Worm (Caenorhabditis elegans): Measurements from ENCODE around the gene nipa-1.
A peak's percentile ranks its signal among the peaks of the same experiment; 100 is the strongest.

Gene nipa-1

ce11 chrIII:3067909-3068455 is 58.9 kb downstream of the nipa-1 start, which contains the start of gene ubl-1:
ubl-1 (plus strand) TSS chrIII:3068310.
- TF ChIP-seq nhr-25 (tag; optimal IDR thresholded peaks at IDR 0.05) (peak; percentile 88), nhr-67 (tag; optimal IDR thresholded peaks at IDR 0.05) (no peak), nhr-23 (tag; optimal IDR thresholded peaks at IDR 0.05) (peak; percentile 93), ztf-11 (tag; optimal IDR thresholded peaks at IDR 0.05) (no peak), nhr-43 (tag; optimal IDR thresholded peaks at IDR 0.05; ENCODE audit: poor library complexity, severe bottlenecking) (peak; percentile 61), pqm-1 (tag; optimal IDR thresholded peaks at IDR 0.05) (peak; percentile 24), ceh-28 (tag; optimal IDR thresholded peaks at IDR 0.05) (peak; percentile 64), egl-5 (tag; optimal IDR thresholded peaks at IDR 0.05) (peak; percentile 60), skn-1 (tag; optimal IDR thresholded peaks at IDR 0.05) (peak; percentile 69), ZK546.5 (tag; optimal IDR thresholded peaks at IDR 0.05) (peak; percentile 89), unc-62 (GFP tag; optimal IDR thresholded peaks at IDR 0.05) (no peak), nhr-76 (tag; optimal IDR thresholded peaks at IDR 0.05) (no peak), lin-15B (tag; optimal IDR thresholded peaks at IDR 0.05) (peak; percentile 98), hmg-11 (tag; optimal IDR thresholded peaks at IDR 0.05) (peak; percentile 27), eor-1 (tag; optimal IDR thresholded peaks at IDR 0.05) (no peak), snpc-4 (tag; optimal IDR thresholded peaks at IDR 0.05) (peak; percentile 85), nhr-12 (tag; optimal IDR thresholded peaks at IDR 0.05) (no peak), egl-27 (tag; optimal IDR thresholded peaks at IDR 0.05) (peak; percentile 8), fos-1 (tag; optimal IDR thresholded peaks at IDR 0.05) (no peak), aly-2 (tag; optimal IDR thresholded peaks at IDR 0.05) (no peak), daf-12 (tag; optimal IDR thresholded peaks at IDR 0.05) (no peak), fkh-10 (GFP tag; optimal IDR thresholded peaks at IDR 0.05) (peak; percentile 77), nfya-1 (tag; optimal IDR thresholded peaks at IDR 0.05; ENCODE audit: insufficient read depth) (peak; percentile 97), sea-2 (GFP tag; optimal IDR thresholded peaks at IDR 0.05) (no peak), elt-1 (tag; optimal IDR thresholded peaks at IDR 0.05) (peak; percentile 45), mdl-1 (tag; optimal IDR thresholded peaks at IDR 0.05) (no peak), ztf-4 (tag; optimal IDR thresholded peaks at IDR 0.05) (peak; percentile 17), R02D3.7 (tag; optimal IDR thresholded peaks at IDR 0.05) (peak; percentile 81), nhr-77 (tag; optimal IDR thresholded peaks at IDR 0.05) (peak; percentile 54), nhr-11 (tag; optimal IDR thresholded peaks at IDR 0.05) (peak; percentile 41), elt-3 (tag; optimal IDR thresholded peaks at IDR 0.05) (peak in 1 of 3 experiments; percentile 15), nhr-237 (tag; optimal IDR thresholded peaks at IDR 0.05) (no peak), pha-4 (tag; optimal IDR thresholded peaks at IDR 0.05) (peak; percentile 95), ceh-82 (tag; optimal IDR thresholded peaks at IDR 0.05) (peak; percentile 46), zag-1 (tag; optimal IDR thresholded peaks at IDR 0.05) (no peak), tbx-2 (tag; optimal IDR thresholded peaks at IDR 0.05) (no peak), lin-39 (tag; optimal IDR thresholded peaks at IDR 0.05) (peak; percentile 81), elt-2 (tag; optimal IDR thresholded peaks at IDR 0.05) (peak; percentile 49), ceh-16 (tag; optimal IDR thresholded peaks at IDR 0.05) (no peak), ama-1 (optimal IDR thresholded peaks at IDR 0.05) (peak; percentile 22), ceh-9 (tag; optimal IDR thresholded peaks at IDR 0.05) (no peak), mml-1 (tag; optimal IDR thresholded peaks at IDR 0.05) (no peak), lsy-12 (tag; optimal IDR thresholded peaks at IDR 0.05) (peak; percentile 55), unc-39 (tag; optimal IDR thresholded peaks at IDR 0.05) (no peak), fkh-2 (tag; optimal IDR thresholded peaks at IDR 0.05) (no peak), jun-1 (tag; optimal IDR thresholded peaks at IDR 0.05) (peak; percentile 80), nhr-28 (tag; optimal IDR thresholded peaks at IDR 0.05) (no peak)
